Worm (Caenorhabditis elegans) whole organism, L3 larva: ENCODE data around the gene ZK287.9.

Source experiments
- R02D3.7 ChIP-seq: fragments of 150-350 bp; optimal IDR thresholded peaks from 2 replicates; lab custom pipeline; 2014; ENCODE audit warnings: missing biosample characterization, missing genetic modification characterization
- ZK546.5 ChIP-seq: sonication (generic microtip); optimal IDR thresholded peaks from 2 replicates; lab custom pipeline; 2017; ENCODE audit warnings: missing biosample characterization, missing genetic modification characterization
- aly-2 ChIP-seq: fragments of 150-350 bp; optimal IDR thresholded peaks from 2 replicates; lab custom pipeline; 2014; ENCODE audit warnings: missing biosample characterization, missing genetic modification characterization
- ama-1 ChIP-seq: fragments of 150-350 bp; optimal IDR thresholded peaks from 2 replicates; lab custom pipeline; 2018
- ceh-16 ChIP-seq: sonication (generic microtip); optimal IDR thresholded peaks from 2 replicates; lab custom pipeline; 2017; ENCODE audit warnings: missing biosample characterization, missing genetic modification characterization
- ceh-28 ChIP-seq: fragments of 150-350 bp; optimal IDR thresholded peaks from 2 replicates; lab custom pipeline; 2014; ENCODE audit warnings: missing biosample characterization, missing genetic modification reagents, missing genetic modification characterization
- ceh-82 ChIP-seq: fragments of 150-350 bp; optimal IDR thresholded peaks from 2 replicates; lab custom pipeline; 2014; ENCODE audit warnings: missing biosample characterization, missing genetic modification characterization
- ceh-9 ChIP-seq: sonication (generic microtip); optimal IDR thresholded peaks from 2 replicates; lab custom pipeline; 2018; ENCODE audit warnings: missing biosample characterization, missing genetic modification characterization
- daf-12 ChIP-seq: fragments of 150-350 bp; optimal IDR thresholded peaks from 2 replicates; lab custom pipeline; 2014; ENCODE audit warnings: missing biosample characterization, missing genetic modification reagents, missing genetic modification characterization
- egl-27 ChIP-seq: sonication (generic microtip); optimal IDR thresholded peaks from 4 replicates; lab custom pipeline; 2017; ENCODE audit warnings: missing biosample characterization, missing genetic modification reagents, missing genetic modification characterization
- egl-5 ChIP-seq: fragments of 150-350 bp; optimal IDR thresholded peaks from 2 replicates; lab custom pipeline; 2017; ENCODE audit warnings: missing biosample characterization, missing genetic modification reagents, missing genetic modification characterization, inconsistent platforms
- elt-1 ChIP-seq: fragments of 150-350 bp; optimal IDR thresholded peaks from 2 replicates; lab custom pipeline; 2014; ENCODE audit warnings: missing biosample characterization, missing genetic modification characterization
- elt-2 ChIP-seq: sonication (generic microtip); optimal IDR thresholded peaks from 2 replicates; lab custom pipeline; 2016; ENCODE audit warnings: missing genetic modification reagents, mild to moderate bottlenecking, missing genetic modification characterization, missing compliant biosample characterization
- elt-3 ChIP-seq, 3 experiments: fragments of 150-350 bp in 1 of 3; sonication (generic microtip) in 2 of 3; optimal IDR thresholded peaks; 2 replicates in 2 of 3; 4 replicates in 1 of 3; lab custom pipeline; 2014 to 2017; ENCODE audit warnings: missing biosample characterization in 3 of 3, missing genetic modification characterization in 3 of 3
- eor-1 ChIP-seq, 2 experiments: fragments of 150-350 bp; optimal IDR thresholded peaks; 2 replicates each; lab custom pipeline; 2014 to 2018; ENCODE audit warnings: missing biosample characterization in 2 of 2, missing genetic modification characterization in 2 of 2
- fkh-10 ChIP-seq: sonication (generic microtip); optimal IDR thresholded peaks from 2 replicates; lab custom pipeline; 2017; ENCODE audit warnings: missing biosample characterization, missing genetic modification reagents, missing genetic modification characterization
- fkh-2 ChIP-seq: fragments of 150-350 bp; optimal IDR thresholded peaks from 2 replicates; lab custom pipeline; 2014; ENCODE audit warnings: missing biosample characterization, missing genetic modification reagents, missing genetic modification characterization
- fos-1 ChIP-seq: fragments of 150-350 bp; optimal IDR thresholded peaks from 2 replicates; lab custom pipeline; 2014; ENCODE audit warnings: missing biosample characterization, missing genetic modification characterization
- hmg-11 ChIP-seq: sonication (generic microtip); optimal IDR thresholded peaks from 2 replicates; lab custom pipeline; 2016; ENCODE audit warnings: missing genetic modification characterization, missing compliant biosample characterization
- jun-1 ChIP-seq: fragments of 150-350 bp; optimal IDR thresholded peaks from 2 replicates; lab custom pipeline; 2014; ENCODE audit warnings: missing biosample characterization, missing genetic modification reagents, missing genetic modification characterization
- lin-15B ChIP-seq: fragments of 150-350 bp; optimal IDR thresholded peaks from 2 replicates; lab custom pipeline; 2014; ENCODE audit warnings: missing biosample characterization, missing genetic modification characterization
- lin-39 ChIP-seq: fragments of 150-350 bp; optimal IDR thresholded peaks from 2 replicates; lab custom pipeline; 2018; ENCODE audit warnings: missing biosample characterization, missing genetic modification reagents, missing genetic modification characterization
- lsy-12 ChIP-seq: sonication (generic microtip); optimal IDR thresholded peaks from 2 replicates; lab custom pipeline; 2016; ENCODE audit warnings: mild to moderate bottlenecking, missing genetic modification characterization, missing compliant biosample characterization
- mdl-1 ChIP-seq: fragments of 150-350 bp; optimal IDR thresholded peaks from 2 replicates; lab custom pipeline; 2014; ENCODE audit warnings: missing biosample characterization, missing genetic modification characterization
- mml-1 ChIP-seq: fragments of 150-350 bp; sonication (generic microtip); optimal IDR thresholded peaks from 3 replicates; lab custom pipeline; 2014; ENCODE audit warnings: missing biosample characterization, missing genetic modification characterization
- nfya-1 ChIP-seq: sonication (generic microtip); optimal IDR thresholded peaks from 2 replicates; lab custom pipeline; 2017; ENCODE audit warnings: missing genetic modification characterization, mild to moderate bottlenecking, missing compliant biosample characterization, antibody characterized with exemption, moderate library complexity; ENCODE audit not compliant: insufficient read depth
- nhr-11 ChIP-seq: fragments of 150-350 bp; optimal IDR thresholded peaks from 2 replicates; lab custom pipeline; 2014; ENCODE audit warnings: missing biosample characterization, missing genetic modification characterization
- nhr-12 ChIP-seq: fragments of 150-350 bp; optimal IDR thresholded peaks from 2 replicates; lab custom pipeline; 2014; ENCODE audit warnings: missing biosample characterization, missing genetic modification characterization
- nhr-23 ChIP-seq: fragments of 150-350 bp; optimal IDR thresholded peaks from 2 replicates; lab custom pipeline; 2014; ENCODE audit warnings: missing biosample characterization, missing genetic modification reagents, missing genetic modification characterization
- nhr-237 ChIP-seq: fragments of 150-350 bp; optimal IDR thresholded peaks from 2 replicates; lab custom pipeline; 2014; ENCODE audit warnings: missing biosample characterization, missing genetic modification characterization
- nhr-25 ChIP-seq: sonication (generic microtip); optimal IDR thresholded peaks from 2 replicates; lab custom pipeline; 2017; ENCODE audit warnings: missing biosample characterization, missing genetic modification characterization
- nhr-28 ChIP-seq: fragments of 150-350 bp; optimal IDR thresholded peaks from 2 replicates; lab custom pipeline; 2014; ENCODE audit warnings: missing biosample characterization, missing genetic modification characterization
- nhr-43 ChIP-seq: sonication (generic microtip); optimal IDR thresholded peaks from 2 replicates; lab custom pipeline; 2016; ENCODE audit warnings: mild to moderate bottlenecking, missing genetic modification characterization, missing compliant biosample characterization; ENCODE audit not compliant: poor library complexity, severe bottlenecking
- nhr-67 ChIP-seq: fragments of 150-350 bp; optimal IDR thresholded peaks from 2 replicates; lab custom pipeline; 2014; ENCODE audit warnings: missing biosample characterization, missing genetic modification characterization
- nhr-76 ChIP-seq: fragments of 150-350 bp; sonication (generic microtip); optimal IDR thresholded peaks from 5 replicates; lab custom pipeline; 2014; ENCODE audit warnings: missing biosample characterization, missing genetic modification characterization
- nhr-77 ChIP-seq: fragments of 150-350 bp; optimal IDR thresholded peaks from 2 replicates; lab custom pipeline; 2014; ENCODE audit warnings: missing biosample characterization, missing genetic modification characterization
- pha-4 ChIP-seq: fragments of 150-350 bp; optimal IDR thresholded peaks from 2 replicates; lab custom pipeline; 2014; ENCODE audit warnings: missing biosample characterization, missing genetic modification reagents, missing genetic modification characterization
- pqm-1 ChIP-seq: fragments of 150-350 bp; optimal IDR thresholded peaks from 2 replicates; lab custom pipeline; 2017; ENCODE audit warnings: missing biosample characterization, missing genetic modification characterization, inconsistent platforms
- sea-2 ChIP-seq: fragments of 150-350 bp; sonication (generic microtip); optimal IDR thresholded peaks from 4 replicates; lab custom pipeline; 2014; ENCODE audit warnings: missing biosample characterization, missing genetic modification reagents, missing genetic modification characterization
- skn-1 ChIP-seq: fragments of 150-350 bp; optimal IDR thresholded peaks from 2 replicates; lab custom pipeline; 2014; ENCODE audit warnings: missing biosample characterization, missing genetic modification characterization
- snpc-4 ChIP-seq: fragments of 150-350 bp; optimal IDR thresholded peaks from 2 replicates; lab custom pipeline; 2014; ENCODE audit warnings: missing biosample characterization, missing genetic modification characterization
- tbx-2 ChIP-seq: sonication (generic microtip); optimal IDR thresholded peaks from 2 replicates; lab custom pipeline; 2016; ENCODE audit warnings: mild to moderate bottlenecking, missing genetic modification characterization, missing compliant biosample characterization
- unc-39 ChIP-seq: sonication (generic microtip); optimal IDR thresholded peaks from 4 replicates; lab custom pipeline; 2017; ENCODE audit warnings: missing biosample characterization, missing genetic modification characterization
- unc-62 ChIP-seq: fragments of 150-350 bp; sonication (generic microtip); optimal IDR thresholded peaks from 4 replicates; lab custom pipeline; 2014; ENCODE audit warnings: missing biosample characterization, missing genetic modification reagents, missing genetic modification characterization
- zag-1 ChIP-seq: fragments of 150-350 bp; optimal IDR thresholded peaks from 2 replicates; lab custom pipeline; 2014; ENCODE audit warnings: missing biosample characterization, missing genetic modification characterization
- ztf-11 ChIP-seq: fragments of 150-350 bp; optimal IDR thresholded peaks from 2 replicates; lab custom pipeline; 2014; ENCODE audit warnings: missing biosample characterization, missing genetic modification characterization
- ztf-4 ChIP-seq: fragments of 150-350 bp; optimal IDR thresholded peaks from 2 replicates; lab custom pipeline; 2014; ENCODE audit warnings: missing biosample characterization, missing genetic modification characterization

Gene ZK287.9

ce11 chrV:9704399-9704798 lies 25.2 kb downstream of the ZK287.9 start:
- TF ChIP-seq zag-1 (tag; lab: Kevin White, UChicago), result no peak
- TF ChIP-seq elt-1 (tag; lab: Kevin White, UChicago), result peak; percentile 13
- TF ChIP-seq elt-3 (tag; optimal IDR thresholded peaks at IDR 0.05; lab: Kevin White, UChicago), result no peak
- TF ChIP-seq nfya-1 (tag; lab: Kevin White, UChicago), result peak; percentile 64
- no peak for TF ChIP-seq nhr-23
- TF ChIP-seq ceh-16 (tag; lab: Kevin White, UChicago), result no peak
- no peak for TF ChIP-seq nhr-76 (tag; lab: Kevin White, UChicago)
- no peak for TF ChIP-seq fkh-10
- TF ChIP-seq ceh-28 (tag; lab: Kevin White, UChicago), result peak; percentile 70
- TF ChIP-seq sea-2 (GFP tag; lab: Kevin White, UChicago), result no peak
- TF ChIP-seq ama-1 (lab: Kevin White, UChicago), result peak; percentile 24
- TF ChIP-seq nhr-67, result no peak
- peak; percentile 52 for TF ChIP-seq hmg-11 (tag; lab: Kevin White, UChicago)
- peak; percentile 32 for TF ChIP-seq lin-15B
- no peak for TF ChIP-seq mml-1
- no peak for TF ChIP-seq elt-2 (tag; lab: Kevin White, UChicago)
- no peak for TF ChIP-seq unc-39 (tag; lab: Kevin White, UChicago)
- TF ChIP-seq tbx-2 (tag; lab: Kevin White, UChicago), result no peak
- TF ChIP-seq nhr-25 (tag; lab: Kevin White, UChicago), result peak; percentile 65
- no peak for TF ChIP-seq unc-62
- TF ChIP-seq fkh-2 (tag; lab: Kevin White, UChicago), result no peak
- TF ChIP-seq pha-4, result peak; percentile 48
- TF ChIP-seq jun-1 (tag; lab: Kevin White, UChicago), result no peak
- TF ChIP-seq nhr-11, result no peak
- TF ChIP-seq eor-1 (tag; optimal IDR thresholded peaks at IDR 0.05; lab: Kevin White, UChicago), result no peak
- peak; percentile 7 for TF ChIP-seq snpc-4 (tag; lab: Kevin White, UChicago)
- TF ChIP-seq pqm-1 (tag; lab: Kevin White, UChicago), result no peak
- no peak for TF ChIP-seq nhr-237 (tag; lab: Kevin White, UChicago)
- TF ChIP-seq mdl-1 (tag; lab: Kevin White, UChicago), result no peak
- TF ChIP-seq nhr-77 (tag; lab: Kevin White, UChicago), result no peak
- no peak for TF ChIP-seq daf-12 (tag; lab: Kevin White, UChicago)
- no peak for TF ChIP-seq ztf-11 (tag; lab: Kevin White, UChicago)
- TF ChIP-seq egl-27 (tag; lab: Kevin White, UChicago), result no peak
- TF ChIP-seq nhr-12, result no peak
- TF ChIP-seq R02D3.7 (tag; lab: Kevin White, UChicago), result no peak
- TF ChIP-seq nhr-28 (tag; lab: Kevin White, UChicago), result no peak
- TF ChIP-seq fos-1 (tag; lab: Kevin White, UChicago), result no peak
- TF ChIP-seq lin-39 (tag; lab: Kevin White, UChicago), result peak; percentile 80
- TF ChIP-seq ceh-9, result no peak
- TF ChIP-seq egl-5 (tag; lab: Kevin White, UChicago), result peak; percentile 59
- peak; percentile 62 for TF ChIP-seq skn-1 (tag; lab: Kevin White, UChicago)
- no peak for TF ChIP-seq ZK546.5 (tag; lab: Kevin White, UChicago)
- no peak for TF ChIP-seq nhr-43 (tag; lab: Kevin White, UChicago)
- TF ChIP-seq ceh-82 (tag; lab: Kevin White, UChicago), result no peak
- TF ChIP-seq ztf-4 (tag; lab: Kevin White, UChicago), result no peak
- TF ChIP-seq aly-2 (tag; lab: Kevin White, UChicago), result no peak
- no peak for TF ChIP-seq lsy-12 (tag; lab: Kevin White, UChicago)
